Fruit fly (Drosophila melanogaster): ENCODE results near the gene Rtnl1.

The Rtnl1 gene

DNA sequence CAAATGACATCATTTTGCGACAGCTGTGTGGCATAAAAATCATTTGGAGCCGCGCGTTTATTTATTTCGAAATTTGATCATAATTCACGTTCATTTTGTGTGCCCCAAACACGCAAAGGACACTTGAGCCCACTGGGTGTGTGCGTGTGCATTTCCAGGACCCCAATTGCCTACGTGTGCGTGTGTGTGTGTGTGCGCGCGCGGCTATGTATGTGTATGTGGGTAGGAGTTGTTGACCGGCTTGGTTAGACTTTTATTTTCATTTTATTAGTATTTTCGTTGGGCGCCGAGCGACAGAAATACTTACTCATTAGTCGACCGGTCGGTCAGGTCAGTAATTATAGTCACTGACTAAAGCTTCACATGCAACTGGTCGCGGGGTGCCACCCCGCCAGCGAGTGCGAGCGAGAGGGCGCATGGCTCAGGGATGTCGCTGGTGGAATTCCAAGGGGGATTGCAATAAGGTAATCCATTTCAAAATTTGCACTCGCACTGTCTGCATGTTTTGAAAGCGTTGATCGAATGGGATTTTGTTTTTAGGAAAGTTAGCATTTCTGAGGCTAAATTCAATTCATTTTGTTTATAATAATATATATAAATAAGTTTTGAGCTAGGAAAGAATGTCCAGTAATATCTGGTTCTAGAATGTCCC is 34.1 kb upstream of the Rtnl1 start:
- TF ChIP-seq CG11294 (GFP tag; IDR thresholded peaks at IDR 0.05) = peak; percentile 67
- peak; percentile 52 for TF ChIP-seq CG7368 (GFP tag; optimal IDR thresholded peaks at IDR 0.05)
- TF ChIP-seq Ets21C (GFP tag; optimal IDR thresholded peaks at IDR 0.05) = peak; percentile 62
- peak; percentile 78 for TF ChIP-seq Lpt (GFP tag; optimal IDR thresholded peaks at IDR 0.05)
- peak; percentile 61 for TF ChIP-seq CG6808 (GFP tag; optimal IDR thresholded peaks at IDR 0.05)
- TF ChIP-seq vri (GFP tag; optimal IDR thresholded peaks at IDR 0.05) = no peak
- TF ChIP-seq CG10631 (GFP tag; optimal IDR thresholded peaks at IDR 0.05) = peak; percentile 79
- TF ChIP-seq CG34406 (GFP tag; optimal IDR thresholded peaks at IDR 0.05) = peak; percentile 56
- TF ChIP-seq OdsH (GFP tag; optimal IDR thresholded peaks at IDR 0.05) = peak; percentile 85
- TF ChIP-seq Hr39 (GFP tag; optimal IDR thresholded peaks at IDR 0.05) = peak; percentile 72
- peak; percentile 10 for TF ChIP-seq Eip93F (GFP tag; optimal IDR thresholded peaks at IDR 0.05)
- TF ChIP-seq CG11902 (GFP tag; optimal IDR thresholded peaks at IDR 0.05) = peak; percentile 45
- TF ChIP-seq Ets96B (tag; optimal IDR thresholded peaks at IDR 0.05) = peak; percentile 57
- TF ChIP-seq Hr38 (GFP tag; optimal IDR thresholded peaks at IDR 0.05) = no peak
- TF ChIP-seq Met (GFP tag; optimal IDR thresholded peaks at IDR 0.05) = peak; percentile 50
- peak; percentile 84 for TF ChIP-seq eg (GFP tag; IDR thresholded peaks at IDR 0.05)
- TF ChIP-seq CG3032 (tag; optimal IDR thresholded peaks at IDR 0.05) = peak; percentile 59
- TF ChIP-seq Eip78C (GFP tag) = peak; percentile 75
- peak; percentile 79 for TF ChIP-seq Hr4 (GFP tag; optimal IDR thresholded peaks at IDR 0.05)
- TF ChIP-seq CG6854 (GFP tag; optimal IDR thresholded peaks at IDR 0.05) = no peak
- peak; percentile 47 for TF ChIP-seq dsx (GFP tag; optimal IDR thresholded peaks at IDR 0.05; ENCODE audit: poor library complexity, severe bottlenecking)
- TF ChIP-seq Smox (GFP tag; optimal IDR thresholded peaks at IDR 0.05) = peak; percentile 61
- peak; percentile 76 for TF ChIP-seq CG4318 (GFP tag; optimal IDR thresholded peaks at IDR 0.05)
- TF ChIP-seq ss (GFP tag; optimal IDR thresholded peaks at IDR 0.05) = peak; percentile 25 to 27
- peak; percentile 68 for TF ChIP-seq net (GFP tag; optimal IDR thresholded peaks at IDR 0.05)
- TF ChIP-seq acj6 (GFP tag; optimal IDR thresholded peaks at IDR 0.05) = peak; percentile 77
- peak; percentile 69 for TF ChIP-seq CG3919 (GFP tag; optimal IDR thresholded peaks at IDR 0.05)
- peak; percentile 73 for TF ChIP-seq CG31627 (GFP tag; optimal IDR thresholded peaks at IDR 0.05)
- TF ChIP-seq fd85E (GFP tag; optimal IDR thresholded peaks at IDR 0.05) = no peak
- TF ChIP-seq achi (GFP tag; optimal IDR thresholded peaks at IDR 0.05) = peak; percentile 72
- peak; percentile 50 for TF ChIP-seq spab (GFP tag; optimal IDR thresholded peaks at IDR 0.05)
- TF ChIP-seq lz (GFP tag; optimal IDR thresholded peaks at IDR 0.05) = peak; percentile 68
- peak; percentile 56 for TF ChIP-seq cyc (GFP tag; optimal IDR thresholded peaks at IDR 0.05)
- TF ChIP-seq Blimp-1 (GFP tag; optimal IDR thresholded peaks at IDR 0.05) = peak; percentile 48
- TF ChIP-seq esn (GFP tag; optimal IDR thresholded peaks at IDR 0.05) = peak; percentile 70
- peak; percentile 63 for TF ChIP-seq CG16779 (tag; optimal IDR thresholded peaks at IDR 0.05)
- TF ChIP-seq CG6792 (GFP tag; optimal IDR thresholded peaks at IDR 0.05) = peak; percentile 53
- peak; percentile 80 for TF ChIP-seq pdm3 (GFP tag; optimal IDR thresholded peaks at IDR 0.05)
- TF ChIP-seq CG15336 (GFP tag; IDR thresholded peaks at IDR 0.05) = peak; percentile 67
- TF ChIP-seq Eip75B (GFP tag; optimal IDR thresholded peaks at IDR 0.05) = peak; percentile 53
- TF ChIP-seq CG6163 (GFP tag; IDR thresholded peaks at IDR 0.05) = peak; percentile 86
- TF ChIP-seq CG8119 (GFP tag; IDR thresholded peaks at IDR 0.05) = peak; percentile 74
- peak; percentile 72 for TF ChIP-seq CG6276 (GFP tag; optimal IDR thresholded peaks at IDR 0.05)
- TF ChIP-seq salr (GFP tag; optimal IDR thresholded peaks at IDR 0.05) = peak; percentile 45 to 52
- TF ChIP-seq CG1621 (tag; optimal IDR thresholded peaks at IDR 0.05) = peak; percentile 49
- peak; percentile 87 for TF ChIP-seq CG32006 (GFP tag; optimal IDR thresholded peaks at IDR 0.05)
- peak; percentile 57 for TF ChIP-seq Gug (GFP tag; IDR thresholded peaks at IDR 0.05)
- TF ChIP-seq CG8632 (GFP tag; optimal IDR thresholded peaks at IDR 0.05) = peak; percentile 45
- TF ChIP-seq Sox102F (GFP tag; optimal IDR thresholded peaks at IDR 0.05) = peak; percentile 70
- TF ChIP-seq topi (GFP tag; optimal IDR thresholded peaks at IDR 0.05) = peak; percentile 62
- peak; percentile 8 for TF ChIP-seq fd59A (GFP tag; optimal IDR thresholded peaks at IDR 0.05)
